Worm (Caenorhabditis elegans) whole organism, L4 larva: ENCODE results near the gene gly-5.

Experiments used
- ctbp-1 ChIP-seq: fragments of 200-800 bp; sonication (Bioruptor generic); IDR thresholded peaks from 2 replicates; pipeline ENCODE4 v1.3.6; 2022; ENCODE audit warnings: missing genetic modification reagents, missing genetic modification characterization, missing compliant biosample characterization
- fos-1 ChIP-seq: fragments of 150-350 bp; optimal IDR thresholded peaks from 2 replicates; lab custom pipeline; 2014; ENCODE audit warnings: missing biosample characterization, missing genetic modification characterization
- hmg-1.1 ChIP-seq: fragments of 200-800 bp; sonication (Bioruptor generic); IDR thresholded peaks from 2 replicates; pipeline ENCODE4 v1.3.6; 2022; ENCODE audit warnings: missing genetic modification reagents, missing genetic modification characterization, missing compliant biosample characterization
- jun-1 ChIP-seq: fragments of 150-350 bp; optimal IDR thresholded peaks from 2 replicates; lab custom pipeline; 2014; ENCODE audit warnings: missing biosample characterization, missing genetic modification reagents, missing genetic modification characterization
- nhr-11 ChIP-seq: fragments of 150-350 bp; optimal IDR thresholded peaks from 2 replicates; lab custom pipeline; 2014; ENCODE audit warnings: missing biosample characterization, missing genetic modification characterization
- nhr-237 ChIP-seq: sonication (generic microtip); optimal IDR thresholded peaks from 2 replicates; lab custom pipeline; 2017; ENCODE audit warnings: missing biosample characterization, missing genetic modification characterization
- nhr-77 ChIP-seq: fragments of 150-350 bp; optimal IDR thresholded peaks from 2 replicates; lab custom pipeline; 2014; ENCODE audit warnings: missing biosample characterization, missing genetic modification characterization
- unc-62 ChIP-seq, 3 experiments: fragments of 150-350 bp in 1 of 3; sonication (generic microtip); optimal IDR thresholded peaks in 2 of 3; peaks in 1 of 3; 1 replicate in 1 of 3; 2 replicates in 2 of 3; lab custom pipeline; 2014 to 2017; ENCODE audit warnings: missing biosample characterization in 3 of 3, missing genetic modification characterization in 3 of 3, missing genetic modification reagents in 3 of 3, missing genotype in 1 of 3

ce11 chrIII:13176876-13177275 lies 10.3 kb upstream of the gly-5 start:
- no peak for TF ChIP-seq hmg-1.1
- no peak for TF ChIP-seq fos-1
- no peak for TF ChIP-seq nhr-237 (tag; lab: Kevin White, UChicago)
- TF ChIP-seq jun-1 (tag; lab: Kevin White, UChicago), result no peak
- TF ChIP-seq ctbp-1 (GFP tag; lab: Robert Waterston, UW), result no peak
- TF ChIP-seq unc-62 (GFP tag; optimal IDR thresholded peaks at IDR 0.05 in 1 of 2; lab: Kevin White, UChicago), result no peak
- no peak for TF ChIP-seq unc-62 (tag; optimal IDR thresholded peaks at IDR 0.05; lab: Kevin White, UChicago)
- TF ChIP-seq nhr-11, result no peak
- TF ChIP-seq nhr-77 (tag; lab: Kevin White, UChicago), result no peak
